Worm (Caenorhabditis elegans) whole organism, L2 larva: ENCODE measurements around the gene T16A1.5.

Experiments
- aly-2 ChIP-seq: fragments of 150-350 bp; optimal IDR thresholded peaks from 2 replicates; lab custom pipeline; 2014; ENCODE audit warnings: missing biosample characterization, missing genetic modification characterization
- elt-3 ChIP-seq: sonication (generic microtip); optimal IDR thresholded peaks from 2 replicates; lab custom pipeline; 2017; ENCODE audit warnings: missing biosample characterization, missing genetic modification characterization
- fos-1 ChIP-seq: fragments of 150-350 bp; optimal IDR thresholded peaks from 2 replicates; lab custom pipeline; 2014; ENCODE audit warnings: missing biosample characterization, missing genetic modification characterization
- lin-11 ChIP-seq: fragments of 150-350 bp; sonication (generic microtip); optimal IDR thresholded peaks from 2 replicates; lab custom pipeline; 2014; ENCODE audit warnings: missing biosample characterization, missing genetic modification characterization, inconsistent platforms, mixed read lengths
- lin-13 ChIP-seq: fragments of 150-350 bp; optimal IDR thresholded peaks from 2 replicates; lab custom pipeline; 2014; ENCODE audit warnings: missing biosample characterization, missing genetic modification reagents, missing genetic modification characterization
- nhr-77 ChIP-seq: fragments of 150-350 bp; optimal IDR thresholded peaks from 2 replicates; lab custom pipeline; 2014; ENCODE audit warnings: missing biosample characterization, missing genetic modification characterization
- sma-3 ChIP-seq: sonication (generic microtip); optimal IDR thresholded peaks from 2 replicates; lab custom pipeline; 2016; ENCODE audit warnings: missing genetic modification reagents, missing genetic modification characterization, missing compliant biosample characterization
- zag-1 ChIP-seq: fragments of 150-350 bp; optimal IDR thresholded peaks from 2 replicates; lab custom pipeline; 2014; ENCODE audit warnings: missing biosample characterization, missing genetic modification characterization
- ztf-11 ChIP-seq: sonication (generic microtip); optimal IDR thresholded peaks from 2 replicates; lab custom pipeline; 2017; ENCODE audit warnings: missing biosample characterization, missing genetic modification characterization

ce11 chrII:2051372-2051771, 32.3 kb downstream of the T16A1.5 start, which contains the start of gene fbxb-35:
- TF ChIP-seq lin-11 (tag; lab: Kevin White, UChicago) (no peak), zag-1 (tag; lab: Kevin White, UChicago) (no peak), aly-2 (tag; lab: Kevin White, UChicago) (no peak), fos-1 (tag; lab: Kevin White, UChicago) (no peak), nhr-77 (tag; lab: Kevin White, UChicago) (no peak), lin-13 (GFP tag; lab: Kevin White, UChicago) (no peak), sma-3 (GFP tag; lab: Kevin White, UChicago) (no peak), elt-3 (tag; lab: Kevin White, UChicago) (no peak), ztf-11 (tag; lab: Kevin White, UChicago) (no peak)
